Worm (Caenorhabditis elegans) whole organism, young adult: ENCODE data around the gene samt-1.

Experiments used
- C06A6.2 ChIP-seq: fragments of 200-800 bp; sonication (Bioruptor generic); conservative IDR thresholded peaks from 2 replicates; pipeline ENCODE4 v1.3.6; 2022; ENCODE audit warnings: missing genetic modification characterization, missing compliant biosample characterization
- F49E8.2 ChIP-seq: sonication (generic microtip); optimal IDR thresholded peaks from 3 replicates; lab custom pipeline; 2017; ENCODE audit warnings: missing genetic modification characterization, mild to moderate bottlenecking, missing compliant biosample characterization, antibody characterized with exemption, moderate library complexity; ENCODE audit not compliant: insufficient read depth
- Y53G8AR.9 ChIP-seq: fragments of 200-800 bp; sonication (Bioruptor generic); conservative IDR thresholded peaks from 2 replicates; pipeline ENCODE4 v1.3.6; 2022; ENCODE audit warnings: missing genetic modification reagents, missing genetic modification characterization, missing compliant biosample characterization
- Y79H2A.3 ChIP-seq: fragments of 200-800 bp; sonication (Bioruptor generic); conservative IDR thresholded peaks from 2 replicates; pipeline ENCODE4 v1.3.6; 2022; ENCODE audit warnings: missing genetic modification reagents, missing genetic modification characterization, missing compliant biosample characterization
- lsl-1 ChIP-seq: fragments of 200-800 bp; sonication (Bioruptor generic); optimal IDR thresholded peaks from 2 replicates; lab custom pipeline; 2018; ENCODE audit warnings: mild to moderate bottlenecking, missing genetic modification characterization, moderate library complexity, missing compliant biosample characterization
- nhr-120 ChIP-seq: fragments of 200-800 bp; sonication (Bioruptor generic); IDR thresholded peaks from 2 replicates; pipeline ENCODE4 v1.3.6; 2022; ENCODE audit warnings: missing genetic modification characterization, missing compliant biosample characterization
- xnd-1 ChIP-seq: sonication (generic microtip); optimal IDR thresholded peaks from 2 replicates; lab custom pipeline; 2016; ENCODE audit warnings: missing genotype, missing genetic modification reagents, missing genetic modification characterization, missing compliant biosample characterization

ce11 chrIV:2935194-2935593 lies 4.0 kb downstream of the samt-1 start:
- TF ChIP-seq nhr-120 (no peak), Y53G8AR.9 (GFP tag; lab: Robert Waterston, UW) (no peak), F49E8.2 (no peak), Y79H2A.3 (no peak), xnd-1 (tag; lab: Kevin White, UChicago) (no peak), lsl-1 (GFP tag; lab: Kevin White, UChicago) (no peak), C06A6.2 (no peak)
